Fruit fly (Drosophila melanogaster) S2 (cell line): ENCODE data around the gene orion.

ENCODE experiments used
- CG8478 ChIP-seq: fragments of >200 bp; optimal IDR thresholded peaks from 2 replicates; lab custom pipeline; 2018
- CTCF ChIP-seq, 2 experiments: fragments of >200 bp; optimal IDR thresholded peaks; 2 replicates each; lab custom pipeline; 2018

orion gene

DNA sequence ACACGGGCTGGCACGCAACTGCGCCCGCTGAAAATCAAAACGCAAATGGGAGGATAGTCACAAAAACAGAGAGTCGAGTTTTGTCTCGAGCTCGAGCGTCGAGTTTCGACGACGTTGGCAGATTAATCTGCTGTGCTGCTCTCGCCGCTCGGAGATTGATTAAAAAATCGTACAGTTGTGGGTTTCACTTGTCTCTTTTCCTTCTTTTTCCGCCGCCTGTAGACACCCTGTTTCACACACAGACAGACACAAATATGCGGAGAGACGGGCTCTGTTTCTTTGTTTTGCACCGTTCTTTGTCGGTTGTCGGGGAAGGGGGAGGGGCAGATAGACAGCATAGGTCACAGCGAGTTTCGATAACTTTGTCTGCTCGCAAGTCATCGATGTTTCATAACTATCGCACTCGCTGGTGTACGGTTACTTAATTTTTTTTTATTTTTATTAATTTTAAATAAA is at the start of gene orion:
orion (minus strand) TSS at position 51 of the 456 bp plus-strand sequence.
- TF ChIP-seq CTCF (optimal IDR thresholded peaks at IDR 0.05; lab: Kevin White, UChicago) (no peak), CG8478 (lab: Kevin White, UChicago) (no peak)

DNA sequence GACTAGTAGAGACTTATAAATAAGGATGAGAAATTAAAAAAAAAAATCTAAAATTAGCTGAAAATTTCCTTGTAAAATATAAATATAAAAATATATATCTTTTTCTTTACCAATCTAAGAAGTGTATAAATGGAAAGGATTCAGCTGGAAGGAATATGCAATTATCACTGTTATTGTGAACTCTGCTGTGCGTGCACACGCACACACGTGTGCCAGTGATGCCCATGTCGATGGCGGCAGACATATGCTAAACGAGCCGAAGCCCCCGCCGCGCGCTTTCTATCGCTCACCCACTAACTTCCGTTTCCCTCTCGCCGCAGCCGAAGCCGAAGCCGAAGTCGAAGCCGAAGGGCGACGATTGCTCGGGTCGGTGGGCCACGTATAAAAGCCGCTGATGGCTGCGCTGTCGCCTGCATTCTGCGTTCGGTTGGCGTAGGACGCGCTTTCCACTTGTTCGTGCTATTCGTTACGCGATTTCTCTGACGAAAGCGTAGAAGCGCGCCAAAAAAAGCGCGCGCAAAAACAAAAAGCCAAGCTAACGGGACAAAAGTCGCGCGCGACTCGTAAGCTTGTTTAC is 48.6 kb upstream of the orion start, which contains the start of gene Tbh:
Tbh (plus strand) TSS at position 527 of the 577 bp plus-strand sequence.
- TF ChIP-seq CTCF (optimal IDR thresholded peaks at IDR 0.05; lab: Kevin White, UChicago): no peak
- TF ChIP-seq CG8478 (lab: Kevin White, UChicago): no peak

DNA sequence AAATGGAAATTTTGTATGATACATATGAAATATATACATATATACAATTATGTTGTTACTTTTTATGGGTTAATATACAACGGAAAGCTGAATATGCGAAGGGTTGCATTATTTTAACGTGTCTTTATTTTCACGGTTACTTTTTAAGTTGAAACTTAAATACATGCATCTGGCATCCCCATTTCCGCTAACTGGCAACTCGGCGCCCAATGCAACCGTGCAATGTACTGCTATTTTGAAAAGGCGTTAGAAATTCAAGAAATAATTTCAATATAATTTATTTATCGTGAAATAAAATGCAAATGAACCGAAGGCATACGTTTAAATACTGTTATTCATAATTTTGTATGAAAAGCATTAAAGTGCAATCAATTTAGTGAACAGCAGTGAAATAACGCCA is 39.8 kb upstream of the orion start:
- TF ChIP-seq CTCF (optimal IDR thresholded peaks at IDR 0.05; lab: Kevin White, UChicago) (no peak), CG8478 (lab: Kevin White, UChicago) (no peak)

DNA sequence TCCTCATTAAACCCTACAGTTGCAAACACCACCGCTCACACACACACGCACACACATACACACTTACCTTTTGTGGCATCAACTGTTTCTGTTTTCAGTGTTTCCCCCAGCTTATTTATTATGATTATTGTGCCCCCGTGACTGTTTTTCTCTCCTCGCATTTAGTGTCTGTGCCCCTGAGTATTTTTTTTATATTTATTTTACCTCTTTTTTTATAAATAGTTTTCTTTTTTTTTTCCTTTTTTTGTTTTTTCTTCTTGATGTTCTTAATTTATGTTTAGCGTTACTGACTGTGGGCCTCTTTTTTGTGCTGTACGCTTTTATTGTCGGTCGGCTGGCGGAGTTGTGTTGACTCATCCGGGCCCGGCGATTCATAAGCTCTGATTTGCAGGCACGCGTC is 34.1 kb upstream of the orion start:
- TF ChIP-seq CTCF (optimal IDR thresholded peaks at IDR 0.05; lab: Kevin White, UChicago): no peak
- TF ChIP-seq CG8478 (lab: Kevin White, UChicago): no peak

DNA sequence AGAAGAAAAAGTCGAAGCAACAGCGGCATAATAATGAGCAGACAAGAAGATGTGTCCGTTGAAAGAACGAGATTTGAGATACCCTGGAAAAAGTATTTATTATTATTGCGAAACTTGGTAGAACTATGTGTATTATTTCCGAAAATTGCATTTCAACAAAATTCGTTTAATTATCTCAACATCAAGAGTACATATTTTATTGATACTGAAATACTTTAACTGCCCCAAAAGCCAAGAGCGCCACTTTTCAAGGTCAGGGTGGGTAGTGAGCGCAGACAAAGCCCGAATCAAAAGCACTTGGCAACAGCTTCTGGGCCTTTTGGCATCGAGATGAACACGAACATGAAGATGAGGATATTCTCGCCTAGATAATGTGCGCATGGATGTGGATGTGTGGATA is 32.5 kb upstream of the orion start:
- no peak for TF ChIP-seq CG8478 (lab: Kevin White, UChicago)
- TF ChIP-seq CTCF (optimal IDR thresholded peaks at IDR 0.05; lab: Kevin White, UChicago): no peak

DNA sequence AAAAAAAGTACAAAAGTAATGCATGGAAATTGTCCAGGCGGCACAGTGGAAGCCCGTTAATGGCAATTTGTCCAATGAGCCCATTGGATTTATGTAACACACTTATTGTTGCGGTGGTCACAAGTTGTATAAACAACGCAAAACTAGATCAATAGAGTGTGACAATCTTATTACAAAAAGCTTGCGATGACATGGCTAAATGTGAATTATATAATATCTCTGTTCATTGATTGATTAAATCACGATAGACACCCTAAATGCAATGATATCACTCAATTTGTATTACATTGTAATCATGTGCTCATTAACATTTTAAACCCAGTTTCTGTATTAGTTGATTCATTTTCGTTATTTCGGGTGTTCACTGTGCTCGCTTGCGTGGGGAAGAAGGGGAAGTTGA is 31.3 kb upstream of the orion start:
- TF ChIP-seq CG8478 (lab: Kevin White, UChicago) (no peak), CTCF (optimal IDR thresholded peaks at IDR 0.05; lab: Kevin White, UChicago) (no peak)

DNA sequence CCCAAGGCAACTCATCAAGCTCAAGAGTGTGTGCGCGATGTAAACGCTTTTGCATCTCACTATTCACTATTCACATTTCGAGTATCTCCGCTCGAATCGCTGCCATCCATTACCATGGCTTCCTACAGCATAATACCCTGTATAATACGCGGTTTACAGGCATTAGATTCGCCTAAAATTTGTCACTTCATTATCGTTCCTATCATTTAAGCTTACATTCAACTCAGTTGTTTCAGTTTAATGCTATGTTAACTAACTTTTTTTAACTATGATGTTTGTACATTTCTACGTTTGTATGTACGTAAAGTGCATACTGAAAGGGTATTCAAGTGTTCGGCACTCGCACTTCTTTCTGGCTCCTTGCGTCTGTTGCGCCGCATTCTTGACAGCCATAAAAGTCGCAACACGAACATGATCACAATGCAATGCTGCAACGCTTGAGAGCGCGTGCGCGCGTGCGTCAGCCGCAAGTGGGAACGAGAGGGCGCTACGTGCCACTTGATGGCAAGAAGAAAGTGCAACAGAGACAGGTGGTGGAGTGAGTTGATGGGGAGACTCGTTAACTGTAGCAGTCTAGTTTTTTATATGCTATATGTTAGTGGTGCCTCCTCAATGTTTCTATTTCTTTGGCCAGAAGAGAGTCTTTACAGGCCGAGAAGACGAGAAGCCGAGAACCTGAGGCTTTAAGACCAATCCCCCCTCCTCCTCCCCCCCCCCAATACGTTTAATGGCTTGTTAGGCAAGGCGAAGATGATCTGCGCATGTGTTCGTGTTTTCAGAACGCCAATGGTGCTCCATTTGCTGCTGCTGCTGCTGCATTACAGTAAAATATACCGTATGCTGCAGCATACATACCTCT is 30.5 kb upstream of the orion start:
- TF ChIP-seq CTCF (optimal IDR thresholded peaks at IDR 0.05; lab: Kevin White, UChicago) (no peak), CG8478 (lab: Kevin White, UChicago) (no peak)

DNA sequence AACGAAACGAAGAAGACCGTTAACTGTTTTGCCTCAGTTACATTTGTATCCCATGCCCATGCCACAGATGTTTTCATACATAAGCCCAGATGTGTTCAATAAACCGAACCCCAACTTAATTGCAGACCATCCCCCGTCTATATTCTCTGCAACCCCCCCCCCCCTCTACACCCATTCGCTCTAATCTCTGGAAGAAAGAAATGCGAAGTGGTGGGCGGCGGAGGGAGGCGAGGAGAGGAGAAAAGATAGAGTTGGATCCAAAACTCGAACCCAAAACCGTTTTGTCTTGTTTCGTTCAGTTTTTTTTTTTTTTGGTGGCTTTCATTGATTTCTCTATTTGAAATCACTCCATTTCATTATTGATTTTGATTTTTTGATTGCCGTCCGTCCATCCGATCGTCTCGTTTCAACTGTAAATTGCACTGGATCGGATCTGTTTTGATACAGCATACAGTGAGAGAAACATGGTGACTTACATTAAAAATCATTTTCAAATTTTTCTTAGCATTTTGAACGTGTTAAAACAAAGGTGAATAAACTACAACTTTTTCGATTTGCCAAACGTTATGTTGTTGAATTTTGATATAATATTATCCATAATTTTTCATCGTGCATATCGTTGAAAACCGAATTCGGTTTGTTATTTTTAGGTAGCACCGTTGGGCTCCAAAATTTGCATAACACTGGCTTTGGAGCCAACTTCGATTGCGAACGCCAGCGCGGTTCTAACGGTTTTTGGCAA is 29.0 kb upstream of the orion start:
- no peak for TF ChIP-seq CG8478 (lab: Kevin White, UChicago)

DNA sequence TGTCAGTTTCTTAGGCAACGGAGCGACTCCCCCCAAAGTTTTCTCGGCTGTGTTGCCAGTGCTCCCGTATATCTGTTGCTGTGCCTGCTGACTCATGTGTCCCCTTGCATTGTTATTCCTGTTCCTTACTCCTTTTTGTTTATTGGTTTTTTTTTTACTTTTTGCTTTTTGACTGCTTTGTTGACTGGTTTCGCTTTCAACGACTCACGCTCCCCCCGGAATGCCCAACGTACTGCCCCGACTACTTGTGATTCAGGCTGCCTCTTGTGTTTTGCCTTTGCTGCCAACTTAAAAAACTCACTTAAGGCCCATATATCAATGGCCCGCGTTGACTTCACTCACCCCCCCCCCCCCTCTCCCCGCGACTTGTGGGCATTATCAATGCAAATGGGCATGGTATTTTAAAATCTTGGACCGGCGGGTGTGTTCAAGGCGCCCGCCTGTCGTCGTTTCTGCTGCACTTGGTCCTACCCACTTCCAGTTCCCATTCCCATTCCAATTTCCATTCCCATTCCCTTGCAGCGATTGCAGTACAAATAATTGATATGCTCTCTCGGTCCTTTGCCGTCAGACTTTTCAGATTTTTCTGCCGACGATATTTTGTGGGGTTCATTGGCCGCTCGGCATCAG is 26.7 kb upstream of the orion start:
- no peak for TF ChIP-seq CTCF (optimal IDR thresholded peaks at IDR 0.05; lab: Kevin White, UChicago)
- TF ChIP-seq CG8478 (lab: Kevin White, UChicago): no peak

DNA sequence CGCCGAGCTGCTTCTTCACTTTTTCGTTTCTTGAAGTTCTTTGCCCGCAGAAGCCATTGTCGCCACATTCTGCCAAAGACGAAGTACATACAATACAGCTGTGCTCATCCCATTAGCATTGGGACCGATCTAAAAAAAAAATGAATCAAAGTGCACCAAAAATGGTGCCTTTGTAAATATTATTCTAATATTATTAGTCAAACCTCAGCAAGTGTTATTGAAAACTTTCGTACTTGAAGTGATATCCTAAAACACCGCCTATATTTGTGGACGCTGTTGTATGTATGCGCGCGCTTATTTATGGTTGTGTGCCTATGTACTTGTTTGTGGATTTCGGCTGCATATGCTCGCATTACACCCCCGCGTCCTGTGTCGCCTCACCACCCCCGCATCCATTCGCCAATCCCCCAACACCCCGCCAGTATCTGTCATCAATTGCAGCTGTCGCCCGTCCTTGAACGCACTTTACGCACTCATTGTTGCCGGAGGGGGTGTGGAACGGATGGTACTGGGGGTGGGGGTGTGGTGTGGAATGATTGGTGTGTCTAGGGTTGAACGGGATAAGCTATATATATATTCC is 25.7 kb upstream of the orion start:
- TF ChIP-seq CG8478 (lab: Kevin White, UChicago) (no peak), CTCF (optimal IDR thresholded peaks at IDR 0.05; lab: Kevin White, UChicago) (no peak)

DNA sequence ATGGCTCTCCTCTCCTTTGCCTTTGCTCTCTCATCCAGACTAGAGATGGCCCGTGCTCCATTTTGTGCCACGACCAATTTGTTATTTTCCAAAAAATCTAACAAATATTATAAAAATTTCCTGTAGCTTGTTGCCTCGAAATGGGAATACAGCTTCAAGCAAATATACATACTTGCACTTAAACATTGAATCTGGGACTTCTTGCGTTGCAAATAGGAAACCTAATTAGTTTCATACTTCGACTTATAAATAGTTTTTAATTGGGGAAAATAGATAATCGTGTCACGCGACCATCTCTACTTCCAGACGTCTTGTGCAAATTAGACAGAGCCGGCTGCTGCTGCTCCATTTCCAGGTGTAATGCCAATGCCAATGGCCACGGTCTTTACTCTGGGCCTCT is 23.7 kb upstream of the orion start:
- TF ChIP-seq CG8478 (lab: Kevin White, UChicago) (no peak), CTCF (optimal IDR thresholded peaks at IDR 0.05; lab: Kevin White, UChicago) (no peak)

DNA sequence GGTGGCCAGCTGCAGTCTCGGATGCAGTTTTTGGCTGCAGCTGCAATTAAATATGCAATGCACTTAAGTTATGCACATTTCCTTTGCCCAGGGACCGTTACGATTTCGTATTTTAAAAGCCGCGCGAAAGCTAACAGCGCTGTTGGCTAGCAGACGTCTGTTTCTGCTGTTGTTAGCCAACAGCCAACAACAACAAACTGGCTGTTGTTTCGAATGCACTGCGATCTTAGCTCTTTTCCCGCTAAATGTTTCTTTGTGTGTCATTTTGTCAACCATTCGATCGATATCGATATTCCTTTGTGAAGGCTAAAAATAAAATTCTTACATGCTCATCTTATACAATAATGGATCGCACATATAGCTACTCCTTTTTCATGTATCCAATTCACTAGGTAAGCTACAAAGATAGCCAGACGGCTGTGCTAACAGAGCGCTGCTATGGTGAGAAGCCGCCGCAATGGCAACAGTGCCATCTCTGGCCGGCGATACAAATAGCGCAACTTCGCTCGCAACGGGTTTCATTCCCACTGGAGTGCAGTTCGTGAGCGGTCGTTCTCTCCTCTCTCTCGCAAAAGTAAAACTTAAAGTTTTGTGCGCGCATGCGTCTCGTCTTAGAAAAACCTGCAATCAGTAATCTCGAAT is 22.6 kb upstream of the orion start:
- no peak for TF ChIP-seq CTCF (optimal IDR thresholded peaks at IDR 0.05; lab: Kevin White, UChicago)

DNA sequence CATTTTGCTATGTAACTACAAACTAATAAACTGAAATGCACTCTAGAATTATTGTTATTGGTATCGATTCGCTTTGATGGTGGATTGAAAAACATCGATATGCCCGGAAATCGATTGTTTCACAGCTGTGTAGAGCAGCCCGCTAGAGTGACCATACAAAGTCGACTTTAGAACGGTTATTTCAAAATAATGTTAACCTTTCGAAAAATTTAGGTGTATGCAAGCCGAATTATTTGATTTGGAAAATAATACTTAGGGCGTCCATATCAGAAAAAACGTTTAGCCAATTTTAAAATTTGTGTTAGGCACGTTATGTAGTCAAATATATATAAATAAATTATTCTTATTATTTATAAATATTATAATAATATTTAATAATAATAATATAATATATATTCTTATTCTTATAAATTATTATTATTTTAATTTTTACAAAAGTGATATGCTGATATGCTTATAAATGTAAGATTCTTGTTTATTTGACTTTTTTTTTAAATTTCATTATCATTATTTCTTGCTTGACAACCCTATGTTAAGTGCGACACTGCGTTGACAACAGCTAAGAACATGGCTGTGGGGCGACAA is 21.6 kb upstream of the orion start, which contains the start of gene sws:
sws (minus strand) TSS at position 22 of the 585 bp plus-strand sequence.
- TF ChIP-seq CG8478 (lab: Kevin White, UChicago): no peak
- no peak for TF ChIP-seq CTCF (optimal IDR thresholded peaks at IDR 0.05; lab: Kevin White, UChicago)
